Fruit fly (Drosophila melanogaster) whole organism, wandering third instar larva: Measurements from ENCODE around the gene RabX6.
A peak's percentile ranks its signal among the peaks of the same experiment; 100 is the strongest.

ENCODE experiments used
- CG32264 ChIP-seq: fragments of 200-800 bp; sonication (Bioruptor generic); optimal IDR thresholded peaks from 2 replicates; lab custom pipeline; 2016; ENCODE audit warnings: missing biosample characterization, missing genetic modification characterization
- CG9705 ChIP-seq: fragments of 200-800 bp; sonication (Bioruptor generic); optimal IDR thresholded peaks from 2 replicates; lab custom pipeline; 2018; ENCODE audit warnings: missing biosample characterization, mild to moderate bottlenecking, missing genetic modification characterization
- Dfd ChIP-seq: fragments of >200 bp; optimal IDR thresholded peaks from 2 replicates; lab custom pipeline; 2017; ENCODE audit warnings: missing biosample characterization, missing genetic modification characterization
- Dif ChIP-seq: fragments of 200-275, 200-300 bp; sonication (Bioruptor generic); optimal IDR thresholded peaks from 2 replicates; lab custom pipeline; 2018; ENCODE audit warnings: missing biosample characterization, missing genetic modification characterization; ENCODE audit not compliant: partially characterized antibody
- GATAd ChIP-seq: sonication (Bioruptor generic); optimal IDR thresholded peaks from 2 replicates; lab custom pipeline; 2016; ENCODE audit warnings: missing biosample characterization, missing genetic modification characterization
- HLH106 ChIP-seq: fragments of 200-800 bp; optimal IDR thresholded peaks from 3 replicates; lab custom pipeline; 2019; ENCODE audit warnings: missing biosample characterization, mild to moderate bottlenecking, missing genetic modification characterization, moderate library complexity
- Hnf4 ChIP-seq: fragments of 200-800 bp; sonication (Bioruptor generic); optimal IDR thresholded peaks from 2 replicates; lab custom pipeline; 2016; ENCODE audit warnings: missing biosample characterization, mild to moderate bottlenecking, missing genetic modification characterization
- Hr78 ChIP-seq: fragments of >200 bp; optimal IDR thresholded peaks from 2 replicates; lab custom pipeline; 2017; ENCODE audit warnings: missing biosample characterization, missing genetic modification characterization
- Hr83 ChIP-seq: fragments of 200-300 bp; sonication (Bioruptor generic); optimal IDR thresholded peaks from 2 replicates; lab custom pipeline; 2016; ENCODE audit warnings: missing biosample characterization, mild to moderate bottlenecking, missing genetic modification characterization, moderate library complexity; ENCODE audit not compliant: poor library complexity, severe bottlenecking
- Jra ChIP-seq: sonication (Bioruptor generic); optimal IDR thresholded peaks from 2 replicates; lab custom pipeline; 2016; ENCODE audit warnings: missing biosample characterization, missing genetic modification characterization
- Myc ChIP-seq: fragments of >200 bp; optimal IDR thresholded peaks from 2 replicates; lab custom pipeline; 2017
- N ChIP-seq: fragments of >200 bp; optimal IDR thresholded peaks from 2 replicates; lab custom pipeline; 2018; ENCODE audit warnings: missing biosample characterization, missing external identifiers, missing genetic modification characterization
- OdsH ChIP-seq: fragments of 200-800 bp; sonication (Bioruptor generic); optimal IDR thresholded peaks from 2 replicates; lab custom pipeline; 2016; ENCODE audit warnings: missing biosample characterization, mild to moderate bottlenecking, missing genetic modification characterization
- Rel ChIP-seq, 2 experiments: fragments of 200-800 bp; sonication (Bioruptor generic) in 1 of 2; optimal IDR thresholded peaks; 2 replicates in 1 of 2; 3 replicates in 1 of 2; lab custom pipeline; 2016 to 2019; ENCODE audit warnings: mild to moderate bottlenecking in 2 of 2, missing biosample characterization in 2 of 2, missing genetic modification characterization in 2 of 2, moderate library complexity in 1 of 2
- Sp1 ChIP-seq: fragments of 200-800 bp; sonication (Bioruptor generic); optimal IDR thresholded peaks from 3 replicates; lab custom pipeline; 2019; ENCODE audit warnings: missing biosample characterization, mild to moderate bottlenecking, missing genetic modification characterization, moderate library complexity
- br ChIP-seq: fragments of 200-800 bp; sonication (Bioruptor generic); optimal IDR thresholded peaks from 2 replicates; lab custom pipeline; 2016; ENCODE audit warnings: missing biosample characterization, missing genetic modification characterization
- brk ChIP-seq: fragments of 200-800 bp; sonication (Bioruptor generic); optimal IDR thresholded peaks from 2 replicates; lab custom pipeline; 2016; ENCODE audit warnings: missing biosample characterization, mild to moderate bottlenecking, missing genetic modification characterization
- dl ChIP-seq, 2 experiments: fragments of 175-275, 200-275 bp in 1 of 2; fragments of 200-275 bp in 1 of 2; sonication (Bioruptor generic); optimal IDR thresholded peaks; lab custom pipeline; 2018; ENCODE audit warnings: mild to moderate bottlenecking in 2 of 2, missing biosample characterization in 2 of 2, missing genetic modification characterization in 2 of 2, moderate library complexity in 2 of 2; ENCODE audit not compliant: partially characterized antibody in 2 of 2, insufficient read depth in 1 of 2
- dmrt93B ChIP-seq: fragments of 200-800 bp; sonication (Bioruptor generic); optimal IDR thresholded peaks from 2 replicates; lab custom pipeline; 2018; ENCODE audit warnings: missing biosample characterization, mild to moderate bottlenecking, missing genetic modification characterization
- dsf ChIP-seq: sonication (Bioruptor generic); optimal IDR thresholded peaks from 2 replicates; lab custom pipeline; 2016; ENCODE audit warnings: missing biosample characterization, missing genetic modification characterization, borderline replicate concordance
- ey ChIP-seq: fragments of 200-800 bp; sonication (Bioruptor generic); optimal IDR thresholded peaks from 2 replicates; lab custom pipeline; 2016; ENCODE audit warnings: missing biosample characterization, missing genetic modification characterization
- foxo ChIP-seq, 2 experiments: fragments of 200-800 bp; sonication (Bioruptor generic); optimal IDR thresholded peaks; 2 replicates in 1 of 2; 3 replicates in 1 of 2; lab custom pipeline; 2016 to 2017; ENCODE audit warnings: missing biosample characterization in 2 of 2, missing genetic modification characterization in 2 of 2
- fru ChIP-seq: fragments of 200-800 bp; sonication (Bioruptor generic); optimal IDR thresholded peaks from 3 replicates; lab custom pipeline; 2016; ENCODE audit warnings: missing biosample characterization, mild to moderate bottlenecking, missing genetic modification characterization
- h ChIP-seq: fragments of 200-800 bp; sonication (Bioruptor generic); optimal IDR thresholded peaks from 3 replicates; lab custom pipeline; 2016; ENCODE audit warnings: missing biosample characterization, mild to moderate bottlenecking, missing genetic modification characterization
- jim ChIP-seq: fragments of 175-275, 200-325 bp; sonication (Bioruptor generic); optimal IDR thresholded peaks from 2 replicates; lab custom pipeline; 2016; ENCODE audit warnings: missing biosample characterization, mild to moderate bottlenecking, missing genetic modification characterization
- pan ChIP-seq: fragments of >200 bp; optimal IDR thresholded peaks from 2 replicates; lab custom pipeline; 2017
- psq ChIP-seq: fragments of 200-800 bp; sonication (Bioruptor generic); optimal IDR thresholded peaks from 3 replicates; lab custom pipeline; 2017; ENCODE audit warnings: missing biosample characterization, mild to moderate bottlenecking, missing genetic modification characterization, moderate library complexity
- rgr ChIP-seq: fragments of 200-800 bp; sonication (Bioruptor generic); optimal IDR thresholded peaks from 3 replicates; lab custom pipeline; 2016; ENCODE audit warnings: missing biosample characterization, mild to moderate bottlenecking, missing genetic modification characterization
- sage ChIP-seq: fragments of 200-800 bp; sonication (Bioruptor generic); optimal IDR thresholded peaks from 2 replicates; lab custom pipeline; 2016; ENCODE audit warnings: missing biosample characterization, mild to moderate bottlenecking, missing genetic modification characterization
- sv ChIP-seq: fragments of 200-800 bp; sonication (Bioruptor generic); optimal IDR thresholded peaks from 3 replicates; lab custom pipeline; 2016; ENCODE audit warnings: missing biosample characterization, missing genetic modification characterization
- tai ChIP-seq: sonication (Bioruptor generic); optimal IDR thresholded peaks from 2 replicates; lab custom pipeline; 2016; ENCODE audit warnings: missing biosample characterization, missing genetic modification characterization
- usp ChIP-seq: fragments of >200 bp; optimal IDR thresholded peaks from 2 replicates; lab custom pipeline; 2017; ENCODE audit warnings: missing biosample characterization, missing genetic modification characterization
- woc ChIP-seq: sonication (Bioruptor generic); optimal IDR thresholded peaks from 2 replicates; lab custom pipeline; 2016; ENCODE audit warnings: missing biosample characterization, mild to moderate bottlenecking, missing genetic modification characterization

The RabX6 gene

dm6 chr3L:704661-705543 is 14.6 kb downstream of the RabX6 start:
- peak; percentile 20 for TF ChIP-seq OdsH (GFP tag; lab: Kevin White, UChicago)
- no peak for TF ChIP-seq CG9705 (GFP tag; lab: Kevin White, UChicago)
- TF ChIP-seq tai, result no peak
- TF ChIP-seq h (GFP tag; lab: Kevin White, UChicago), result peak; percentile 5
- TF ChIP-seq Sp1 (GFP tag; lab: Kevin White, UChicago), result peak; percentile 5
- peak in 1 of 2 experiments; percentile 23 for TF ChIP-seq foxo (GFP tag; optimal IDR thresholded peaks at IDR 0.05; lab: Kevin White, UChicago)
- peak; percentile 16 for TF ChIP-seq fru (GFP tag; lab: Kevin White, UChicago)
- TF ChIP-seq HLH106 (tag; lab: Kevin White, UChicago), result no peak
- peak; percentile 15 for TF ChIP-seq rgr (GFP tag; lab: Kevin White, UChicago)
- no peak for TF ChIP-seq woc (GFP tag; lab: Kevin White, UChicago)
- TF ChIP-seq ey (GFP tag; lab: Kevin White, UChicago), result no peak

- TF ChIP-seq Sp1 (GFP tag; lab: Kevin White, UChicago) (peak; percentile 8), dl (GFP tag; optimal IDR thresholded peaks at IDR 0.05; lab: Kevin White, UChicago; ENCODE audit: insufficient read depth in 1 of 2, partially characterized antibody in 2 of 2) (peak; percentile 18 to 59), pan (no peak), Dif (GFP tag; lab: Kevin White, UChicago) (peak; percentile 63)
- TF ChIP-seq, all 38 proteins: peak for 3
Observed at dm6 chr3L:707992-708489, 17.7 kb downstream of the RabX6 start, which contains the start of gene CG13895. CG13895 (minus strand) TSS chr3L:708205.

dm6 chr3L:709882-710281 is 19.6 kb downstream of the RabX6 start:
- TF ChIP-seq rgr (GFP tag; lab: Kevin White, UChicago), result no peak
- no peak for TF ChIP-seq dl (GFP tag; optimal IDR thresholded peaks at IDR 0.05; lab: Kevin White, UChicago; ENCODE audit: insufficient read depth in 1 of 2, partially characterized antibody in 2 of 2)
- no peak for TF ChIP-seq tai
- TF ChIP-seq Rel (GFP tag; optimal IDR thresholded peaks at IDR 0.05; lab: Kevin White, UChicago), result no peak
- no peak for TF ChIP-seq Rel (tag; optimal IDR thresholded peaks at IDR 0.05; lab: Kevin White, UChicago)
- TF ChIP-seq N (GFP tag; lab: Kevin White, UChicago), result no peak
- no peak for TF ChIP-seq psq
- TF ChIP-seq usp, result no peak
- TF ChIP-seq woc (GFP tag; lab: Kevin White, UChicago), result no peak
- TF ChIP-seq Sp1 (GFP tag; lab: Kevin White, UChicago), result no peak

dm6 chr3L:710345-710822 is 20.1 kb downstream of the RabX6 start, which contains the start of gene CkIIalpha-i3:
CkIIalpha-i3 (minus strand) TSS chr3L:710607.
- no peak for TF ChIP-seq Hr83 (GFP tag; lab: Kevin White, UChicago)
- TF ChIP-seq Myc, result peak; percentile 11
- peak; percentile 50 for TF ChIP-seq tai
- TF ChIP-seq N (GFP tag; lab: Kevin White, UChicago), result no peak
- no peak for TF ChIP-seq sv (GFP tag; lab: Kevin White, UChicago)

- TF ChIP-seq woc (GFP tag; lab: Kevin White, UChicago) (peak; percentile 64), sv (GFP tag; lab: Kevin White, UChicago) (peak; percentile 87), CG32264 (GFP tag; lab: Kevin White, UChicago) (no peak), Sp1 (GFP tag; lab: Kevin White, UChicago) (peak; percentile 32), usp (no peak), Hnf4 (GFP tag; lab: Kevin White, UChicago) (peak; percentile 93), jim (GFP tag; lab: Kevin White, UChicago) (peak; percentile 86), GATAd (GFP tag; lab: Kevin White, UChicago) (peak; percentile 72), sage (GFP tag; lab: Kevin White, UChicago) (no peak), Hr83 (GFP tag; lab: Kevin White, UChicago) (peak; percentile 98), dsf (GFP tag; lab: Kevin White, UChicago) (peak; percentile 41), foxo (GFP tag; optimal IDR thresholded peaks at IDR 0.05; lab: Kevin White, UChicago) (peak in 1 of 2 experiments; percentile 94), Dfd (no peak), OdsH (GFP tag; lab: Kevin White, UChicago) (peak; percentile 86), tai (peak; percentile 94), CG9705 (GFP tag; lab: Kevin White, UChicago) (peak; percentile 44), rgr (GFP tag; lab: Kevin White, UChicago) (peak; percentile 91), brk (GFP tag; lab: Kevin White, UChicago) (peak; percentile 68), Myc (peak; percentile 93), Rel (GFP tag; optimal IDR thresholded peaks at IDR 0.05; lab: Kevin White, UChicago) (no peak), Rel (tag; optimal IDR thresholded peaks at IDR 0.05; lab: Kevin White, UChicago) (peak; percentile 19), Dif (GFP tag; lab: Kevin White, UChicago) (no peak), Hr78 (GFP tag; lab: Kevin White, UChicago) (no peak), dl (GFP tag; optimal IDR thresholded peaks at IDR 0.05; lab: Kevin White, UChicago; ENCODE audit: insufficient read depth in 1 of 2, partially characterized antibody in 2 of 2) (no peak), fru (GFP tag; lab: Kevin White, UChicago) (peak; percentile 87), dmrt93B (GFP tag; lab: Kevin White, UChicago) (peak; percentile 69), Jra (GFP tag; lab: Kevin White, UChicago) (peak; percentile 88), ey (GFP tag; lab: Kevin White, UChicago) (peak; percentile 85), br (GFP tag; lab: Kevin White, UChicago) (peak; percentile 86)
Observed at dm6 chr3L:711839-712553, 21.7 kb downstream of the RabX6 start, which contains the start of gene CG13896. CG13896 (minus strand) TSS chr3L:711850.
